Worm (Caenorhabditis elegans) whole organism, L3 larva: ENCODE data around the gene ZK1290.5.
A peak's percentile ranks its signal among the peaks of the same experiment; 100 is the strongest.

Experiments used
- R02D3.7 ChIP-seq: fragments of 150-350 bp; optimal IDR thresholded peaks from 2 replicates; lab custom pipeline; 2014; ENCODE audit warnings: missing biosample characterization, missing genetic modification characterization
- ZK546.5 ChIP-seq: sonication (generic microtip); optimal IDR thresholded peaks from 2 replicates; lab custom pipeline; 2017; ENCODE audit warnings: missing biosample characterization, missing genetic modification characterization
- aly-2 ChIP-seq: fragments of 150-350 bp; optimal IDR thresholded peaks from 2 replicates; lab custom pipeline; 2014; ENCODE audit warnings: missing biosample characterization, missing genetic modification characterization
- ama-1 ChIP-seq: fragments of 150-350 bp; optimal IDR thresholded peaks from 2 replicates; lab custom pipeline; 2018
- ceh-16 ChIP-seq: sonication (generic microtip); optimal IDR thresholded peaks from 2 replicates; lab custom pipeline; 2017; ENCODE audit warnings: missing biosample characterization, missing genetic modification characterization
- ceh-28 ChIP-seq: fragments of 150-350 bp; optimal IDR thresholded peaks from 2 replicates; lab custom pipeline; 2014; ENCODE audit warnings: missing biosample characterization, missing genetic modification reagents, missing genetic modification characterization
- ceh-82 ChIP-seq: fragments of 150-350 bp; optimal IDR thresholded peaks from 2 replicates; lab custom pipeline; 2014; ENCODE audit warnings: missing biosample characterization, missing genetic modification characterization
- ceh-9 ChIP-seq: sonication (generic microtip); optimal IDR thresholded peaks from 2 replicates; lab custom pipeline; 2018; ENCODE audit warnings: missing biosample characterization, missing genetic modification characterization
- daf-12 ChIP-seq: fragments of 150-350 bp; optimal IDR thresholded peaks from 2 replicates; lab custom pipeline; 2014; ENCODE audit warnings: missing biosample characterization, missing genetic modification reagents, missing genetic modification characterization
- egl-27 ChIP-seq: sonication (generic microtip); optimal IDR thresholded peaks from 4 replicates; lab custom pipeline; 2017; ENCODE audit warnings: missing biosample characterization, missing genetic modification reagents, missing genetic modification characterization
- egl-5 ChIP-seq: fragments of 150-350 bp; optimal IDR thresholded peaks from 2 replicates; lab custom pipeline; 2017; ENCODE audit warnings: missing biosample characterization, missing genetic modification reagents, missing genetic modification characterization, inconsistent platforms
- elt-1 ChIP-seq: fragments of 150-350 bp; optimal IDR thresholded peaks from 2 replicates; lab custom pipeline; 2014; ENCODE audit warnings: missing biosample characterization, missing genetic modification characterization
- elt-2 ChIP-seq: sonication (generic microtip); optimal IDR thresholded peaks from 2 replicates; lab custom pipeline; 2016; ENCODE audit warnings: missing genetic modification reagents, mild to moderate bottlenecking, missing genetic modification characterization, missing compliant biosample characterization
- elt-3 ChIP-seq, 3 experiments: fragments of 150-350 bp in 1 of 3; sonication (generic microtip) in 2 of 3; optimal IDR thresholded peaks; 2 replicates in 2 of 3; 4 replicates in 1 of 3; lab custom pipeline; 2014 to 2017; ENCODE audit warnings: missing biosample characterization in 3 of 3, missing genetic modification characterization in 3 of 3
- eor-1 ChIP-seq, 2 experiments: fragments of 150-350 bp; optimal IDR thresholded peaks; 2 replicates each; lab custom pipeline; 2014 to 2018; ENCODE audit warnings: missing biosample characterization in 2 of 2, missing genetic modification characterization in 2 of 2
- fkh-10 ChIP-seq: sonication (generic microtip); optimal IDR thresholded peaks from 2 replicates; lab custom pipeline; 2017; ENCODE audit warnings: missing biosample characterization, missing genetic modification reagents, missing genetic modification characterization
- fkh-2 ChIP-seq: fragments of 150-350 bp; optimal IDR thresholded peaks from 2 replicates; lab custom pipeline; 2014; ENCODE audit warnings: missing biosample characterization, missing genetic modification reagents, missing genetic modification characterization
- fos-1 ChIP-seq: fragments of 150-350 bp; optimal IDR thresholded peaks from 2 replicates; lab custom pipeline; 2014; ENCODE audit warnings: missing biosample characterization, missing genetic modification characterization
- hmg-11 ChIP-seq: sonication (generic microtip); optimal IDR thresholded peaks from 2 replicates; lab custom pipeline; 2016; ENCODE audit warnings: missing genetic modification characterization, missing compliant biosample characterization
- jun-1 ChIP-seq: fragments of 150-350 bp; optimal IDR thresholded peaks from 2 replicates; lab custom pipeline; 2014; ENCODE audit warnings: missing biosample characterization, missing genetic modification reagents, missing genetic modification characterization
- lin-15B ChIP-seq: fragments of 150-350 bp; optimal IDR thresholded peaks from 2 replicates; lab custom pipeline; 2014; ENCODE audit warnings: missing biosample characterization, missing genetic modification characterization
- lin-39 ChIP-seq: fragments of 150-350 bp; optimal IDR thresholded peaks from 2 replicates; lab custom pipeline; 2018; ENCODE audit warnings: missing biosample characterization, missing genetic modification reagents, missing genetic modification characterization
- lsy-12 ChIP-seq: sonication (generic microtip); optimal IDR thresholded peaks from 2 replicates; lab custom pipeline; 2016; ENCODE audit warnings: mild to moderate bottlenecking, missing genetic modification characterization, missing compliant biosample characterization
- mdl-1 ChIP-seq: fragments of 150-350 bp; optimal IDR thresholded peaks from 2 replicates; lab custom pipeline; 2014; ENCODE audit warnings: missing biosample characterization, missing genetic modification characterization
- mml-1 ChIP-seq: fragments of 150-350 bp; sonication (generic microtip); optimal IDR thresholded peaks from 3 replicates; lab custom pipeline; 2014; ENCODE audit warnings: missing biosample characterization, missing genetic modification characterization
- nfya-1 ChIP-seq: sonication (generic microtip); optimal IDR thresholded peaks from 2 replicates; lab custom pipeline; 2017; ENCODE audit warnings: missing genetic modification characterization, mild to moderate bottlenecking, missing compliant biosample characterization, antibody characterized with exemption, moderate library complexity; ENCODE audit not compliant: insufficient read depth
- nhr-11 ChIP-seq: fragments of 150-350 bp; optimal IDR thresholded peaks from 2 replicates; lab custom pipeline; 2014; ENCODE audit warnings: missing biosample characterization, missing genetic modification characterization
- nhr-12 ChIP-seq: fragments of 150-350 bp; optimal IDR thresholded peaks from 2 replicates; lab custom pipeline; 2014; ENCODE audit warnings: missing biosample characterization, missing genetic modification characterization
- nhr-23 ChIP-seq: fragments of 150-350 bp; optimal IDR thresholded peaks from 2 replicates; lab custom pipeline; 2014; ENCODE audit warnings: missing biosample characterization, missing genetic modification reagents, missing genetic modification characterization
- nhr-237 ChIP-seq: fragments of 150-350 bp; optimal IDR thresholded peaks from 2 replicates; lab custom pipeline; 2014; ENCODE audit warnings: missing biosample characterization, missing genetic modification characterization
- nhr-25 ChIP-seq: sonication (generic microtip); optimal IDR thresholded peaks from 2 replicates; lab custom pipeline; 2017; ENCODE audit warnings: missing biosample characterization, missing genetic modification characterization
- nhr-28 ChIP-seq: fragments of 150-350 bp; optimal IDR thresholded peaks from 2 replicates; lab custom pipeline; 2014; ENCODE audit warnings: missing biosample characterization, missing genetic modification characterization
- nhr-43 ChIP-seq: sonication (generic microtip); optimal IDR thresholded peaks from 2 replicates; lab custom pipeline; 2016; ENCODE audit warnings: mild to moderate bottlenecking, missing genetic modification characterization, missing compliant biosample characterization; ENCODE audit not compliant: poor library complexity, severe bottlenecking
- nhr-67 ChIP-seq: fragments of 150-350 bp; optimal IDR thresholded peaks from 2 replicates; lab custom pipeline; 2014; ENCODE audit warnings: missing biosample characterization, missing genetic modification characterization
- nhr-76 ChIP-seq: fragments of 150-350 bp; sonication (generic microtip); optimal IDR thresholded peaks from 5 replicates; lab custom pipeline; 2014; ENCODE audit warnings: missing biosample characterization, missing genetic modification characterization
- nhr-77 ChIP-seq: fragments of 150-350 bp; optimal IDR thresholded peaks from 2 replicates; lab custom pipeline; 2014; ENCODE audit warnings: missing biosample characterization, missing genetic modification characterization
- pha-4 ChIP-seq: fragments of 150-350 bp; optimal IDR thresholded peaks from 2 replicates; lab custom pipeline; 2014; ENCODE audit warnings: missing biosample characterization, missing genetic modification reagents, missing genetic modification characterization
- pqm-1 ChIP-seq: fragments of 150-350 bp; optimal IDR thresholded peaks from 2 replicates; lab custom pipeline; 2017; ENCODE audit warnings: missing biosample characterization, missing genetic modification characterization, inconsistent platforms
- sea-2 ChIP-seq: fragments of 150-350 bp; sonication (generic microtip); optimal IDR thresholded peaks from 4 replicates; lab custom pipeline; 2014; ENCODE audit warnings: missing biosample characterization, missing genetic modification reagents, missing genetic modification characterization
- skn-1 ChIP-seq: fragments of 150-350 bp; optimal IDR thresholded peaks from 2 replicates; lab custom pipeline; 2014; ENCODE audit warnings: missing biosample characterization, missing genetic modification characterization
- snpc-4 ChIP-seq: fragments of 150-350 bp; optimal IDR thresholded peaks from 2 replicates; lab custom pipeline; 2014; ENCODE audit warnings: missing biosample characterization, missing genetic modification characterization
- tbx-2 ChIP-seq: sonication (generic microtip); optimal IDR thresholded peaks from 2 replicates; lab custom pipeline; 2016; ENCODE audit warnings: mild to moderate bottlenecking, missing genetic modification characterization, missing compliant biosample characterization
- unc-39 ChIP-seq: sonication (generic microtip); optimal IDR thresholded peaks from 4 replicates; lab custom pipeline; 2017; ENCODE audit warnings: missing biosample characterization, missing genetic modification characterization
- unc-62 ChIP-seq: fragments of 150-350 bp; sonication (generic microtip); optimal IDR thresholded peaks from 4 replicates; lab custom pipeline; 2014; ENCODE audit warnings: missing biosample characterization, missing genetic modification reagents, missing genetic modification characterization
- zag-1 ChIP-seq: fragments of 150-350 bp; optimal IDR thresholded peaks from 2 replicates; lab custom pipeline; 2014; ENCODE audit warnings: missing biosample characterization, missing genetic modification characterization
- ztf-11 ChIP-seq: fragments of 150-350 bp; optimal IDR thresholded peaks from 2 replicates; lab custom pipeline; 2014; ENCODE audit warnings: missing biosample characterization, missing genetic modification characterization
- ztf-4 ChIP-seq: fragments of 150-350 bp; optimal IDR thresholded peaks from 2 replicates; lab custom pipeline; 2014; ENCODE audit warnings: missing biosample characterization, missing genetic modification characterization

Gene ZK1290.5

ce11 chrII:7529078-7529683 lies at the start of gene ZK1290.5:
Gene ZK1290.5 (plus strand): TSS chrII:7529643.
- TF ChIP-seq nhr-23 (tag; lab: Kevin White, UChicago) (peak; percentile 92), nhr-28 (tag; lab: Kevin White, UChicago) (no peak), mml-1 (tag; lab: Kevin White, UChicago) (peak; percentile 75), ceh-82 (tag; lab: Kevin White, UChicago) (no peak), nhr-43 (tag; lab: Kevin White, UChicago) (peak; percentile 91), hmg-11 (tag; lab: Kevin White, UChicago) (no peak), nhr-237 (tag; lab: Kevin White, UChicago) (no peak), ztf-11 (tag; lab: Kevin White, UChicago) (no peak), fos-1 (tag; lab: Kevin White, UChicago) (peak; percentile 60), pqm-1 (peak; percentile 73), ceh-28 (peak; percentile 60), lin-15B (tag; lab: Kevin White, UChicago) (peak; percentile 58), aly-2 (tag; lab: Kevin White, UChicago) (no peak), nhr-12 (no peak), elt-3 (tag; optimal IDR thresholded peaks at IDR 0.05; lab: Kevin White, UChicago) (peak; percentile 1 to 61 (median 49)), ceh-9 (no peak), ztf-4 (peak; percentile 35), unc-39 (tag; lab: Kevin White, UChicago) (no peak), tbx-2 (peak; percentile 62), daf-12 (no peak), mdl-1 (peak; percentile 53), eor-1 (tag; optimal IDR thresholded peaks at IDR 0.05; lab: Kevin White, UChicago) (no peak), sea-2 (no peak), nhr-11 (tag; lab: Kevin White, UChicago) (peak; percentile 80), jun-1 (peak; percentile 93), nfya-1 (peak; percentile 87), lin-39 (peak; percentile 67), nhr-76 (tag; lab: Kevin White, UChicago) (no peak), pha-4 (peak; percentile 84), unc-62 (peak; percentile 34), ama-1 (lab: Kevin White, UChicago) (no peak), nhr-25 (tag; lab: Kevin White, UChicago) (peak; percentile 86), skn-1 (tag; lab: Kevin White, UChicago) (peak; percentile 71), snpc-4 (peak; percentile 35), R02D3.7 (tag; lab: Kevin White, UChicago) (no peak), ceh-16 (tag; lab: Kevin White, UChicago) (no peak), fkh-10 (GFP tag; lab: Kevin White, UChicago) (no peak), fkh-2 (tag; lab: Kevin White, UChicago) (no peak), ZK546.5 (tag; lab: Kevin White, UChicago) (no peak), zag-1 (no peak), nhr-67 (tag; lab: Kevin White, UChicago) (no peak), elt-1 (peak; percentile 20), lsy-12 (tag; lab: Kevin White, UChicago) (peak; percentile 84), egl-27 (tag; lab: Kevin White, UChicago) (peak; percentile 77), nhr-77 (tag; lab: Kevin White, UChicago) (no peak), egl-5 (tag; lab: Kevin White, UChicago) (peak; percentile 51), elt-2 (peak; percentile 94)
